Worm (Caenorhabditis elegans) whole organism, L3 larva: ENCODE data around the gene sid-5.
A peak's percentile ranks its signal among the peaks of the same experiment; 100 is the strongest.

Experiments used
- R02D3.7 ChIP-seq: fragments of 150-350 bp; optimal IDR thresholded peaks from 2 replicates; lab custom pipeline; 2014; ENCODE audit warnings: missing biosample characterization, missing genetic modification characterization
- ZK546.5 ChIP-seq: sonication (generic microtip); optimal IDR thresholded peaks from 2 replicates; lab custom pipeline; 2017; ENCODE audit warnings: missing biosample characterization, missing genetic modification characterization
- ceh-16 ChIP-seq: sonication (generic microtip); optimal IDR thresholded peaks from 2 replicates; lab custom pipeline; 2017; ENCODE audit warnings: missing biosample characterization, missing genetic modification characterization
- ceh-28 ChIP-seq: fragments of 150-350 bp; optimal IDR thresholded peaks from 2 replicates; lab custom pipeline; 2014; ENCODE audit warnings: missing biosample characterization, missing genetic modification reagents, missing genetic modification characterization
- ceh-82 ChIP-seq: fragments of 150-350 bp; optimal IDR thresholded peaks from 2 replicates; lab custom pipeline; 2014; ENCODE audit warnings: missing biosample characterization, missing genetic modification characterization
- ceh-9 ChIP-seq: sonication (generic microtip); optimal IDR thresholded peaks from 2 replicates; lab custom pipeline; 2018; ENCODE audit warnings: missing biosample characterization, missing genetic modification characterization
- daf-12 ChIP-seq: fragments of 150-350 bp; optimal IDR thresholded peaks from 2 replicates; lab custom pipeline; 2014; ENCODE audit warnings: missing biosample characterization, missing genetic modification reagents, missing genetic modification characterization
- egl-27 ChIP-seq: sonication (generic microtip); optimal IDR thresholded peaks from 4 replicates; lab custom pipeline; 2017; ENCODE audit warnings: missing biosample characterization, missing genetic modification reagents, missing genetic modification characterization
- egl-5 ChIP-seq: fragments of 150-350 bp; optimal IDR thresholded peaks from 2 replicates; lab custom pipeline; 2017; ENCODE audit warnings: missing biosample characterization, missing genetic modification reagents, missing genetic modification characterization, inconsistent platforms
- elt-1 ChIP-seq: fragments of 150-350 bp; optimal IDR thresholded peaks from 2 replicates; lab custom pipeline; 2014; ENCODE audit warnings: missing biosample characterization, missing genetic modification characterization
- elt-2 ChIP-seq: sonication (generic microtip); optimal IDR thresholded peaks from 2 replicates; lab custom pipeline; 2016; ENCODE audit warnings: missing genetic modification reagents, mild to moderate bottlenecking, missing genetic modification characterization, missing compliant biosample characterization
- fkh-10 ChIP-seq: sonication (generic microtip); optimal IDR thresholded peaks from 2 replicates; lab custom pipeline; 2017; ENCODE audit warnings: missing biosample characterization, missing genetic modification reagents, missing genetic modification characterization
- fkh-2 ChIP-seq: fragments of 150-350 bp; optimal IDR thresholded peaks from 2 replicates; lab custom pipeline; 2014; ENCODE audit warnings: missing biosample characterization, missing genetic modification reagents, missing genetic modification characterization
- fos-1 ChIP-seq: fragments of 150-350 bp; optimal IDR thresholded peaks from 2 replicates; lab custom pipeline; 2014; ENCODE audit warnings: missing biosample characterization, missing genetic modification characterization
- jun-1 ChIP-seq: fragments of 150-350 bp; optimal IDR thresholded peaks from 2 replicates; lab custom pipeline; 2014; ENCODE audit warnings: missing biosample characterization, missing genetic modification reagents, missing genetic modification characterization
- lin-15B ChIP-seq: fragments of 150-350 bp; optimal IDR thresholded peaks from 2 replicates; lab custom pipeline; 2014; ENCODE audit warnings: missing biosample characterization, missing genetic modification characterization
- lin-39 ChIP-seq: fragments of 150-350 bp; optimal IDR thresholded peaks from 2 replicates; lab custom pipeline; 2018; ENCODE audit warnings: missing biosample characterization, missing genetic modification reagents, missing genetic modification characterization
- nhr-12 ChIP-seq: fragments of 150-350 bp; optimal IDR thresholded peaks from 2 replicates; lab custom pipeline; 2014; ENCODE audit warnings: missing biosample characterization, missing genetic modification characterization
- nhr-23 ChIP-seq: fragments of 150-350 bp; optimal IDR thresholded peaks from 2 replicates; lab custom pipeline; 2014; ENCODE audit warnings: missing biosample characterization, missing genetic modification reagents, missing genetic modification characterization
- nhr-237 ChIP-seq: fragments of 150-350 bp; optimal IDR thresholded peaks from 2 replicates; lab custom pipeline; 2014; ENCODE audit warnings: missing biosample characterization, missing genetic modification characterization
- nhr-25 ChIP-seq: sonication (generic microtip); optimal IDR thresholded peaks from 2 replicates; lab custom pipeline; 2017; ENCODE audit warnings: missing biosample characterization, missing genetic modification characterization
- nhr-28 ChIP-seq: fragments of 150-350 bp; optimal IDR thresholded peaks from 2 replicates; lab custom pipeline; 2014; ENCODE audit warnings: missing biosample characterization, missing genetic modification characterization
- nhr-43 ChIP-seq: sonication (generic microtip); optimal IDR thresholded peaks from 2 replicates; lab custom pipeline; 2016; ENCODE audit warnings: mild to moderate bottlenecking, missing genetic modification characterization, missing compliant biosample characterization; ENCODE audit not compliant: poor library complexity, severe bottlenecking
- nhr-67 ChIP-seq: fragments of 150-350 bp; optimal IDR thresholded peaks from 2 replicates; lab custom pipeline; 2014; ENCODE audit warnings: missing biosample characterization, missing genetic modification characterization
- nhr-77 ChIP-seq: fragments of 150-350 bp; optimal IDR thresholded peaks from 2 replicates; lab custom pipeline; 2014; ENCODE audit warnings: missing biosample characterization, missing genetic modification characterization
- pha-4 ChIP-seq: fragments of 150-350 bp; optimal IDR thresholded peaks from 2 replicates; lab custom pipeline; 2014; ENCODE audit warnings: missing biosample characterization, missing genetic modification reagents, missing genetic modification characterization
- pqm-1 ChIP-seq: fragments of 150-350 bp; optimal IDR thresholded peaks from 2 replicates; lab custom pipeline; 2017; ENCODE audit warnings: missing biosample characterization, missing genetic modification characterization, inconsistent platforms
- skn-1 ChIP-seq: fragments of 150-350 bp; optimal IDR thresholded peaks from 2 replicates; lab custom pipeline; 2014; ENCODE audit warnings: missing biosample characterization, missing genetic modification characterization
- snpc-4 ChIP-seq: fragments of 150-350 bp; optimal IDR thresholded peaks from 2 replicates; lab custom pipeline; 2014; ENCODE audit warnings: missing biosample characterization, missing genetic modification characterization
- unc-62 ChIP-seq: fragments of 150-350 bp; sonication (generic microtip); optimal IDR thresholded peaks from 4 replicates; lab custom pipeline; 2014; ENCODE audit warnings: missing biosample characterization, missing genetic modification reagents, missing genetic modification characterization
- zag-1 ChIP-seq: fragments of 150-350 bp; optimal IDR thresholded peaks from 2 replicates; lab custom pipeline; 2014; ENCODE audit warnings: missing biosample characterization, missing genetic modification characterization
- ztf-11 ChIP-seq: fragments of 150-350 bp; optimal IDR thresholded peaks from 2 replicates; lab custom pipeline; 2014; ENCODE audit warnings: missing biosample characterization, missing genetic modification characterization
- ztf-4 ChIP-seq: fragments of 150-350 bp; optimal IDR thresholded peaks from 2 replicates; lab custom pipeline; 2014; ENCODE audit warnings: missing biosample characterization, missing genetic modification characterization

The sid-5 gene

DNA sequence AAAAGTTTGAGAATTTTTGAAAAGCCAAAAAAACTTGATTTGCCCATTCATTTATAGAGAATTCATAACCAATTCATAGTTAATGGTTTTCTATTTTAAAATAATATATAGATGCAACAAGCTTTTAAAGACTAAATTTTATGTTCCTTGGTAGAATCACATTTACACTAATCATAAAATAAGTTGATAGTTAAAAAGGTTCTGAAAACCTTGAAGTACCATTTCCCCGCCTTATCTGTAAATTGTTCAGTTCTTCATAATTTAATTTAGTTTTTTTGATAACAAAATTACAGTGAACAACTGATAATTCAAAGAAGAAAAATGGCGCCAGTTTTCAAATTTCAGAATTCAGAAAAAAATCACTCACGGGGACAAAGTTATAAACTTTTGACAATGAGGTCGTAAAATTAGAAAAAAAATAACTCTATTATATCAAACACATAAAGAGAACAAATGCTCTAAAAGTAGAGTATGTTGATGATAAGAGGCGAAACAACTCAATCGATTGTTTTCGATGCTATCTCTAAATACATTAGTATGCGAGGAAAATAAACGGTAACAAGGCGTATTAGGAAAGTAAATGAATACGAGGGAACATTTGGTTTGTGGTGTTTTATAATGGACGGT is 19.2 kb upstream of the sid-5 start, which contains the start of gene F41C6.7:
Gene F41C6.7 (minus strand): TSS at position 51 of the 627 bp plus-strand sequence.
- TF ChIP-seq ceh-82, result no peak
- TF ChIP-seq nhr-25 (tag; lab: Kevin White, UChicago), result no peak
- TF ChIP-seq pha-4 (tag; lab: Kevin White, UChicago), result peak; percentile 8
- no peak for TF ChIP-seq egl-5 (tag; lab: Kevin White, UChicago)
- TF ChIP-seq R02D3.7 (tag; lab: Kevin White, UChicago), result no peak
- TF ChIP-seq pqm-1 (tag; lab: Kevin White, UChicago), result peak; percentile 72
- peak; percentile 88 for TF ChIP-seq elt-2 (tag; lab: Kevin White, UChicago)
- TF ChIP-seq zag-1 (tag; lab: Kevin White, UChicago), result no peak
- no peak for TF ChIP-seq nhr-43 (tag; lab: Kevin White, UChicago)

DNA sequence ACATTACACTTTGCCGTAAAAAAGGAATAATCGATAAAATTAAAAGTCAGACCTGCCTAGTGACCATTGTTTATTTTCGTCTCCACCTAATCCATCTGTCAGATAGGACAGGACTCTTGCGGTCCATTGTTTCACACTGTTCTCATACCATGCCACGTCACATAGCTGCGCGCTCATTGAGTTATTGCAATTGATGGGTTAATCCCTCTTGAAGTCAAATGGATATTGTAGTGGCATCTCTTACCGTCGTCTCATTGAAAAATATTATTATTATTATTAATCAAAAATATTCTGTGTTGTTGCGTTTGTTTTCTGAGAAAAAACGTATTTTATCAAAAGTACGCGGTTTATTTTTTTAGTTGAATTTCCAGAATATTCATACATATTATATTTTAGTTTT is 16.3 kb upstream of the sid-5 start:
- TF ChIP-seq pha-4 (tag; lab: Kevin White, UChicago) (no peak), daf-12 (tag; lab: Kevin White, UChicago) (no peak), skn-1 (tag; lab: Kevin White, UChicago) (no peak), elt-1 (tag; lab: Kevin White, UChicago) (no peak), ztf-4 (tag; lab: Kevin White, UChicago) (no peak), nhr-12 (tag; lab: Kevin White, UChicago) (no peak), nhr-23 (tag; lab: Kevin White, UChicago) (no peak)
- TF ChIP-seq, all 47 proteins: peak for 0

DNA sequence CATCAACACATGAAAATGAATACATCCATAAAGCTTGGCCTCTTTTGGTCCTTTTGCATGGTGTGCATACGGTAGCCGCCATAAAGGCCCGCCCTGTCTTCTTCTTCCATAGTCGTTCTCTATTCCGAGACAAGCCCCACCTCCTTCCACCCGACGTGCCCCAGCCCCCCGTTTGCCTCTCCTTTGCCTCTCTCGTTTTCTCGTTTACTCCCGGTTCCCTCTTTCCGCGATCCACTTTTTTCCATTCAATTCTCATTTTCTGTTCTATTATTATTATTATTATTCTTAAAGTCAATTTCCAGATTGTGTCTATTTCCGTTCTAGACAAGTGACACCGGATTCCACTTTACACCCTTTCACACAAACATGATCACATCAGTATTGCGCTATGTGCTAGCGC is 15.1 kb upstream of the sid-5 start, which contains the start of gene unc-6:
Gene unc-6 (plus strand): TSS at position 301 of the 400 bp plus-strand sequence.
- TF ChIP-seq ceh-16 (tag; lab: Kevin White, UChicago) (no peak), fos-1 (tag; lab: Kevin White, UChicago) (no peak)

DNA sequence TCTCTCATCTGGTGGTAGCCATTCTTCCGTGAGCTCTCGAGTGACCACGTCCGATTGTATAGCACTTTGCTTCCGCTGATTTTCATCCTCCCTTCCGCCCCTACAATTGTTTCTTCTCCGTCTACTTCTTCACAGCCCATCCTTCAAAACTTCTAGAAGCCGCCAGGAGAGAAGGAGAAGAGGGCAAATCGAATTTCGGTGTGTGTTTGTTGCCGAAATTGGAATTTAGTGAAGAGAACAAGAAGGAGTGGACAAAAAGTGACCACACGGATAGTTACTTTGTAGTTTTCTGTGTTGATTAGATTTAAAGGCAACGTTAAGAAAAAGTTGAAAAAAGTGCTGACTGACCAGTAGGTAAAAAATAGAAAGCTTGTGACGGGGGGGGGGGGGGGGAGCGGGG is 11.4 kb upstream of the sid-5 start:
- TF ChIP-seq lin-15B (tag; lab: Kevin White, UChicago) (no peak), pqm-1 (tag; lab: Kevin White, UChicago) (no peak), ztf-11 (tag; lab: Kevin White, UChicago) (no peak), egl-27 (tag; lab: Kevin White, UChicago) (no peak), jun-1 (tag; lab: Kevin White, UChicago) (no peak), ztf-4 (tag; lab: Kevin White, UChicago) (no peak), fkh-10 (GFP tag; lab: Kevin White, UChicago) (no peak), unc-62 (no peak), elt-1 (tag; lab: Kevin White, UChicago) (no peak), ceh-16 (tag; lab: Kevin White, UChicago) (no peak), nhr-67 (tag; lab: Kevin White, UChicago) (no peak), nhr-28 (tag; lab: Kevin White, UChicago) (no peak), nhr-77 (no peak), ZK546.5 (tag; lab: Kevin White, UChicago) (no peak), egl-5 (tag; lab: Kevin White, UChicago) (no peak)
- TF ChIP-seq, all 47 proteins: peak for 0

DNA sequence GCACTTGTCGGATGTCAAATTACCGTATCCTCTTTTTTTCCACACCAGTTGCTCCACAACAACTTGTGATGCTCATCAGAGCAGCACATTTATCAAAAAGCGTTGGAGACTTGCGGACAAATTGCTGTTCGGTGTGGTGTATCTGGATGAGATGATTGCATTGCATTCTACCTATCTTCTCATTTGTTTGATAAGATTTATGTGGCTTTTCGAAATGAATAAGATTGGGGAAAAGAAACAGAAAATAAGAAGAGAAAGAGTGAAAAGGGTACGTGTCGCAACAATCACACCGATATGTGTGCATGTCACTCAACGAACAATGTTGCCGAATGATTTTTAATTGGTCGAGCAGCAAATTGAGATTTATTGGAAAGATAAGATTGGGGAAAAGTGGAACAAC is 10.4 kb upstream of the sid-5 start:
- TF ChIP-seq elt-1 (tag; lab: Kevin White, UChicago), result peak; percentile 41
- TF ChIP-seq nhr-12 (tag; lab: Kevin White, UChicago), result no peak
- TF ChIP-seq nhr-28 (tag; lab: Kevin White, UChicago), result no peak
- TF ChIP-seq egl-5 (tag; lab: Kevin White, UChicago), result peak; percentile 87
- peak; percentile 35 for TF ChIP-seq lin-39 (tag; lab: Kevin White, UChicago)
- TF ChIP-seq pha-4 (tag; lab: Kevin White, UChicago), result no peak
- TF ChIP-seq ceh-28, result no peak

DNA sequence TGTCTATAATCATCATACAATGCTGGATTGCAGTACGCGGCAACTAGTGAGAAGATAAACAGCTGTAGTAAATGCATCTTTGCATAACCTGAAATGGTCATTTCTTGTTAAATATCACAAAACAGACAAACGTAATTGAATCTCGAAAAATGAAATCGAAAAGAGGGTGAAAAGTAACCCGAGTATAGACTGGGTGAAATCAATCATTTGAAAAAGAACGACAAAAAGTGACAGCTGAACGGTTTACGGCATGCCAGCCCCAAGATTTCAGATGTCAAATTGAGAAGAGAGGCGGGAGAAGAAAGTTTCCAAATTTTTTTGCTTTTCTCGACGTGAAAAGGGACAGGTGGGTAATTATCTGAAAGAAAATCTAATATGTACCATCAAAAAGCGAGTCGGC is 4.7 kb upstream of the sid-5 start, which contains the start of gene F14B8.4:
Gene F14B8.4 (minus strand): TSS at position 101 of the 400 bp plus-strand sequence.
- TF ChIP-seq nhr-237 (tag; lab: Kevin White, UChicago) (no peak), egl-27 (tag; lab: Kevin White, UChicago) (no peak), ceh-9 (tag; lab: Kevin White, UChicago) (no peak), fkh-2 (tag; lab: Kevin White, UChicago) (no peak), snpc-4 (no peak)
